Worm (Caenorhabditis elegans) whole organism, midembryonic: ENCODE results near the gene T05A8.11.

ENCODE experiments used
- cog-1 ChIP-seq: sonication (generic microtip); optimal IDR thresholded peaks from 2 replicates; lab custom pipeline; 2016; ENCODE audit warnings: missing genetic modification characterization, missing compliant biosample characterization
- flt-1 ChIP-seq: fragments of 200-800 bp; sonication (Bioruptor generic); IDR thresholded peaks from 2 replicates; pipeline ENCODE4 v1.3.6; 2022; ENCODE audit warnings: missing genetic modification characterization, missing compliant biosample characterization
- tab-1 ChIP-seq: fragments of 200-800 bp; sonication (Bioruptor generic); IDR thresholded peaks from 2 replicates; pipeline ENCODE4 v1.3.6; 2022; ENCODE audit warnings: missing genetic modification characterization, missing compliant biosample characterization
- ztf-29 ChIP-seq: fragments of 200-800 bp; sonication (Bioruptor generic); IDR thresholded peaks from 2 replicates; pipeline ENCODE4 v1.3.6; 2022; ENCODE audit warnings: missing genetic modification reagents, missing genetic modification characterization, missing compliant biosample characterization

ce11 chrII:2747956-2748621 is 22.6 kb upstream of the T05A8.11 start:
- TF ChIP-seq flt-1 (GFP tag; lab: Robert Waterston, UW) (no peak), cog-1 (tag; lab: Kevin White, UChicago) (no peak), ztf-29 (GFP tag; lab: Robert Waterston, UW) (no peak), tab-1 (GFP tag; lab: Robert Waterston, UW) (no peak)
